1 fruit fly cellular context compared by ENCODE assay signal in genomic region chr2L:9887856-9888269, dm6.
A peak's percentile ranks its signal among the peaks of the same experiment; 100 is the strongest.
TF ChIP-seq lines count a peak whose summit lies in the region.

Gene Fkbp59 (plus strand): TSS chr2L:9888005.

TF ChIP-seq in whole organism, embryonic, 481 proteins besides CTCF, POLR2A, EP300 and RAD21 (continued from another document):
- TF ChIP-seq CG7963 (GFP tag; IDR thresholded peaks at IDR 0.05; lab: Robert Waterston, UW; ENCODE audit: partially characterized antibody) (peak; percentile 90), CG4404 (GFP tag; IDR thresholded peaks at IDR 0.05; lab: Robert Waterston, UW) (no peak), CG4282 (GFP tag; optimal IDR thresholded peaks at IDR 0.05; lab: Kevin White, UChicago) (no peak), ato (GFP tag; IDR thresholded peaks at IDR 0.05; lab: Robert Waterston, UW; ENCODE audit: partially characterized antibody) (peak; percentile 92), insv (GFP tag; optimal IDR thresholded peaks at IDR 0.05; lab: Kevin White, UChicago) (peak in 1 of 2 experiments; percentile 43), CG4360 (GFP tag; IDR thresholded peaks at IDR 0.05; lab: Robert Waterston, UW) (no peak), GATAe (GFP tag; conservative IDR thresholded peaks at IDR 0.05; lab: Robert Waterston, UW) (no peak), CG8765 (GFP tag; IDR thresholded peaks at IDR 0.05; lab: Robert Waterston, UW) (no peak), CG10431 (GFP tag; optimal IDR thresholded peaks at IDR 0.05; lab: Kevin White, UChicago) (no peak), mirr (GFP tag; optimal IDR thresholded peaks at IDR 0.05; lab: Kevin White, UChicago) (no peak), az2 (GFP tag; optimal IDR thresholded peaks at IDR 0.05; lab: Kevin White, UChicago) (no peak), HHEX (GFP tag; optimal IDR thresholded peaks at IDR 0.05; lab: Kevin White, UChicago) (no peak), D19A (tag; optimal IDR thresholded peaks at IDR 0.05; lab: Kevin White, UChicago) (no peak), Lim3 (GFP tag; IDR thresholded peaks at IDR 0.05; lab: Robert Waterston, UW) (no peak), CG11085 (GFP tag; IDR thresholded peaks at IDR 0.05; lab: Robert Waterston, UW) (no peak), D19B (GFP tag; optimal IDR thresholded peaks at IDR 0.05; lab: Kevin White, UChicago) (peak; percentile 97), Antp (GFP tag; optimal IDR thresholded peaks at IDR 0.05; lab: Kevin White, UChicago) (no peak), pita (GFP tag; optimal IDR thresholded peaks at IDR 0.05; lab: Kevin White, UChicago) (peak; percentile 88), danr (GFP tag; IDR thresholded peaks at IDR 0.05; lab: Robert Waterston, UW) (no peak), CG42726 (GFP tag; IDR thresholded peaks at IDR 0.05; lab: Robert Waterston, UW; ENCODE audit: partially characterized antibody) (peak; percentile 40; the same call in 1 of the 2 replicates), emc (GFP tag; optimal IDR thresholded peaks at IDR 0.05; lab: Kevin White, UChicago) (no peak), vvl (GFP tag; IDR thresholded peaks at IDR 0.05; lab: Robert Waterston, UW) (0 out of 2 replicates have a peak, but pooled peaks have one; percentile 45), CG10209 (GFP tag; optimal IDR thresholded peaks at IDR 0.05; lab: Kevin White, UChicago) (no peak), CG5180 (GFP tag; optimal IDR thresholded peaks at IDR 0.05; lab: Kevin White, UChicago) (no peak), Dp (GFP tag; optimal IDR thresholded peaks at IDR 0.05; lab: Kevin White, UChicago) (peak; percentile 42), sug (tag; optimal IDR thresholded peaks at IDR 0.05; lab: Kevin White, UChicago) (no peak), tup (GFP tag; optimal IDR thresholded peaks at IDR 0.05; lab: Kevin White, UChicago) (no peak), Atf3 (GFP tag; optimal IDR thresholded peaks at IDR 0.05; lab: Kevin White, UChicago) (no peak), CG4730 (GFP tag; IDR thresholded peaks at IDR 0.05; lab: Robert Waterston, UW) (no peak), CG4820 (GFP tag; optimal IDR thresholded peaks at IDR 0.05; lab: Kevin White, UChicago) (no peak), Lhr (GFP tag; optimal IDR thresholded peaks at IDR 0.05; lab: Kevin White, UChicago) (peak; percentile 58), ewg (GFP tag; optimal IDR thresholded peaks at IDR 0.05; lab: Kevin White, UChicago) (no peak), HmgZ (tag; optimal IDR thresholded peaks at IDR 0.05; lab: Kevin White, UChicago) (peak; percentile 60), Usf (GFP tag; optimal IDR thresholded peaks at IDR 0.05; lab: Kevin White, UChicago) (no peak), br (optimal IDR thresholded peaks at IDR 0.05; lab: Kevin White, UChicago) (no peak), ap (GFP tag; IDR thresholded peaks at IDR 0.05; lab: Robert Waterston, UW) (no peak), dpn (GFP tag; optimal IDR thresholded peaks at IDR 0.05; lab: Kevin White, UChicago) (peak in 1 of 2 experiments; percentile 4), CG2199 (GFP tag; IDR thresholded peaks at IDR 0.05; lab: Robert Waterston, UW) (no peak), CG12236 (GFP tag; optimal IDR thresholded peaks at IDR 0.05; lab: Kevin White, UChicago) (no peak), CG2116 (GFP tag; optimal IDR thresholded peaks at IDR 0.05; lab: Kevin White, UChicago) (peak; percentile 33), CG17361 (GFP tag; IDR thresholded peaks at IDR 0.05; lab: Robert Waterston, UW) (no peak), PHDP (tag; optimal IDR thresholded peaks at IDR 0.05; lab: Kevin White, UChicago) (no peak), CG7928 (GFP tag; optimal IDR thresholded peaks at IDR 0.05; lab: Kevin White, UChicago) (no peak), salm (tag; optimal IDR thresholded peaks at IDR 0.05; lab: Kevin White, UChicago) (no peak), Mad (GFP tag; optimal IDR thresholded peaks at IDR 0.05; lab: Kevin White, UChicago) (no peak), CG2678 (tag; optimal IDR thresholded peaks at IDR 0.05; lab: Kevin White, UChicago) (no peak), CG31365 (tag; optimal IDR thresholded peaks at IDR 0.05; lab: Kevin White, UChicago) (peak; percentile 19), ci (GFP tag; IDR thresholded peaks at IDR 0.05; lab: Robert Waterston, UW) (no peak), CG33213 (GFP tag; optimal IDR thresholded peaks at IDR 0.05; lab: Kevin White, UChicago) (peak; percentile 38), ranshi (GFP tag; IDR thresholded peaks at IDR 0.05; lab: Robert Waterston, UW) (no peak), otp (GFP tag; IDR thresholded peaks at IDR 0.05; lab: Robert Waterston, UW) (no peak), E2f2 (GFP tag; IDR thresholded peaks at IDR 0.05; lab: Robert Waterston, UW) (peak; percentile 54), sna (GFP tag; IDR thresholded peaks at IDR 0.05; lab: Robert Waterston, UW; ENCODE audit: partially characterized antibody) (peak; percentile 69), TFAM (GFP tag; optimal IDR thresholded peaks at IDR 0.05; lab: Kevin White, UChicago) (no peak), sens-2 (GFP tag; IDR thresholded peaks at IDR 0.05; lab: Robert Waterston, UW) (no peak), CG10267 (tag; optimal IDR thresholded peaks at IDR 0.05; lab: Kevin White, UChicago) (peak; percentile 31), corto (GFP tag; optimal IDR thresholded peaks at IDR 0.05; lab: Kevin White, UChicago) (no peak), Abd-B (GFP tag; optimal IDR thresholded peaks at IDR 0.05; lab: Kevin White, UChicago) (no peak), CG32772 (GFP tag; IDR thresholded peaks at IDR 0.05; lab: Robert Waterston, UW) (no peak), dm (GFP tag; optimal IDR thresholded peaks at IDR 0.05; lab: Kevin White, UChicago) (peak; percentile 66), prd (optimal IDR thresholded peaks at IDR 0.05; lab: Kevin White, UChicago) (no peak), prd (GFP tag; IDR thresholded peaks at IDR 0.05; lab: Robert Waterston, UW) (peak; percentile 17; the same call in 1 of the 3 replicates), Optix (GFP tag; IDR thresholded peaks at IDR 0.05; lab: Robert Waterston, UW) (no peak), CG2129 (GFP tag; IDR thresholded peaks at IDR 0.05; lab: Robert Waterston, UW; ENCODE audit: partially characterized antibody) (no peak), CG13775 (GFP tag; optimal IDR thresholded peaks at IDR 0.05; lab: Kevin White, UChicago) (no peak), abd-A (tag; optimal IDR thresholded peaks at IDR 0.05; lab: Kevin White, UChicago) (peak; percentile 63), tll (GFP tag; optimal IDR thresholded peaks at IDR 0.05; lab: Kevin White, UChicago) (no peak), zen (tag; optimal IDR thresholded peaks at IDR 0.05; lab: Kevin White, UChicago) (peak; percentile 44), CG6683 (GFP tag; optimal IDR thresholded peaks at IDR 0.05; lab: Kevin White, UChicago) (no peak), Bteb2 (GFP tag; optimal IDR thresholded peaks at IDR 0.05; lab: Kevin White, UChicago) (no peak), pzg (GFP tag; optimal IDR thresholded peaks at IDR 0.05; lab: Kevin White, UChicago) (peak; percentile 78), tna (GFP tag; IDR thresholded peaks at IDR 0.05; lab: Robert Waterston, UW; ENCODE audit: partially characterized antibody) (peak; percentile 99), shn (GFP tag; optimal IDR thresholded peaks at IDR 0.05; lab: Kevin White, UChicago) (no peak), Med (GFP tag; lab: Kevin White, UChicago) (peak; percentile 64), Hr51 (GFP tag; optimal IDR thresholded peaks at IDR 0.05; lab: Kevin White, UChicago) (peak in 1 of 2 experiments; percentile 37), CG14014 (GFP tag; IDR thresholded peaks at IDR 0.05; lab: Robert Waterston, UW) (no peak), H15 (GFP tag; IDR thresholded peaks at IDR 0.05; lab: Robert Waterston, UW) (no peak), h (optimal IDR thresholded peaks at IDR 0.05; lab: Kevin White, UChicago) (no peak), CG12391 (tag; optimal IDR thresholded peaks at IDR 0.05; lab: Kevin White, UChicago) (peak; percentile 22), ftz-f1 (GFP tag; optimal IDR thresholded peaks at IDR 0.05; lab: Kevin White, UChicago) (no peak), CG1647 (GFP tag; optimal IDR thresholded peaks at IDR 0.05; lab: Kevin White, UChicago) (no peak), Hsf (GFP tag; optimal IDR thresholded peaks at IDR 0.05; lab: Kevin White, UChicago) (peak; percentile 17), CG7357 (GFP tag; IDR thresholded peaks at IDR 0.05; lab: Robert Waterston, UW) (no peak), ssp (GFP tag; IDR thresholded peaks at IDR 0.05; lab: Robert Waterston, UW) (no peak), Trl (optimal IDR thresholded peaks at IDR 0.05; lab: Kevin White, UChicago) (no peak), Trl (GFP tag; optimal IDR thresholded peaks at IDR 0.05; lab: Kevin White, UChicago) (no peak), rib (GFP tag; IDR thresholded peaks at IDR 0.05; lab: Robert Waterston, UW) (0 out of 2 replicates have a peak, but pooled peaks have one; percentile 47), CG17829 (tag; optimal IDR thresholded peaks at IDR 0.05; lab: Kevin White, UChicago) (peak; percentile 9), CG14441 (GFP tag; IDR thresholded peaks at IDR 0.05; lab: Robert Waterston, UW) (no peak), CG4328 (GFP tag; optimal IDR thresholded peaks at IDR 0.05; lab: Kevin White, UChicago) (no peak), CG7786 (GFP tag; optimal IDR thresholded peaks at IDR 0.05; lab: Kevin White, UChicago) (no peak), wdn (GFP tag; IDR thresholded peaks at IDR 0.05; lab: Robert Waterston, UW) (no peak), jumu (GFP tag; optimal IDR thresholded peaks at IDR 0.05; lab: Kevin White, UChicago) (no peak), Mes4 (GFP tag; optimal IDR thresholded peaks at IDR 0.05; lab: Kevin White, UChicago) (no peak), Fer3 (tag; optimal IDR thresholded peaks at IDR 0.05; lab: Kevin White, UChicago) (no peak), run (tag; optimal IDR thresholded peaks at IDR 0.05; lab: Kevin White, UChicago) (no peak), Meics (GFP tag; optimal IDR thresholded peaks at IDR 0.05; lab: Kevin White, UChicago) (no peak), CG9727 (GFP tag; optimal IDR thresholded peaks at IDR 0.05; lab: Kevin White, UChicago) (no peak), Dip3 (GFP tag; optimal IDR thresholded peaks at IDR 0.05; lab: Kevin White, UChicago) (no peak), CG10274 (GFP tag; optimal IDR thresholded peaks at IDR 0.05; lab: Kevin White, UChicago) (no peak), Xbp1 (GFP tag; optimal IDR thresholded peaks at IDR 0.05; lab: Kevin White, UChicago) (peak; percentile 40), pb (GFP tag; optimal IDR thresholded peaks at IDR 0.05; lab: Kevin White, UChicago) (no peak), CG8290 (GFP tag; optimal IDR thresholded peaks at IDR 0.05; lab: Kevin White, UChicago) (peak; percentile 54), CG8290 (tag; optimal IDR thresholded peaks at IDR 0.05; lab: Kevin White, UChicago) (peak in 1 of 2 experiments; percentile 79), Opbp (GFP tag; IDR thresholded peaks at IDR 0.05; lab: Robert Waterston, UW; ENCODE audit: partially characterized antibody) (peak; percentile 58; the same call in 2 of the 3 replicates), jigr1 (GFP tag; IDR thresholded peaks at IDR 0.05; lab: Robert Waterston, UW) (no peak), grau (tag; optimal IDR thresholded peaks at IDR 0.05; lab: Kevin White, UChicago) (peak; percentile 22), CG7372 (GFP tag; IDR thresholded peaks at IDR 0.05; lab: Robert Waterston, UW) (0 out of 2 replicates have a peak, but pooled peaks have one; percentile 10), Asciz (GFP tag; optimal IDR thresholded peaks at IDR 0.05; lab: Kevin White, UChicago) (no peak), zfh1 (GFP tag; IDR thresholded peaks at IDR 0.05; lab: Robert Waterston, UW) (peak; percentile 14; the same call in 1 of the 3 replicates), ro (GFP tag; IDR thresholded peaks at IDR 0.05; lab: Robert Waterston, UW) (no peak), CG13424 (tag; optimal IDR thresholded peaks at IDR 0.05; lab: Kevin White, UChicago) (no peak), CG16863 (GFP tag; optimal IDR thresholded peaks at IDR 0.05; lab: Kevin White, UChicago) (no peak), bowl (GFP tag; IDR thresholded peaks at IDR 0.05; lab: Robert Waterston, UW) (no peak), CG4617 (GFP tag; optimal IDR thresholded peaks at IDR 0.05; lab: Kevin White, UChicago; ENCODE audit: borderline replicate concordance) (peak; percentile 22), CG18476 (GFP tag; optimal IDR thresholded peaks at IDR 0.05; lab: Kevin White, UChicago) (no peak), knrl (GFP tag; IDR thresholded peaks at IDR 0.05; lab: Robert Waterston, UW; ENCODE audit: partially characterized antibody) (peak; percentile 77), ham (GFP tag; IDR thresholded peaks at IDR 0.05; lab: Robert Waterston, UW) (no peak), CG10959 (GFP tag; IDR thresholded peaks at IDR 0.05; lab: Robert Waterston, UW) (no peak), NC2β (GFP tag; optimal IDR thresholded peaks at IDR 0.05; lab: Kevin White, UChicago) (no peak), CG4854 (GFP tag; optimal IDR thresholded peaks at IDR 0.05; lab: Kevin White, UChicago) (no peak), vnd (GFP tag; IDR thresholded peaks at IDR 0.05; lab: Robert Waterston, UW; ENCODE audit: partially characterized antibody) (peak; percentile 88), trem (tag; optimal IDR thresholded peaks at IDR 0.05; lab: Kevin White, UChicago) (peak; percentile 27), ERR (GFP tag; optimal IDR thresholded peaks at IDR 0.05; lab: Kevin White, UChicago) (no peak), CG5245 (GFP tag; optimal IDR thresholded peaks at IDR 0.05; lab: Kevin White, UChicago) (no peak), CG2712 (tag; optimal IDR thresholded peaks at IDR 0.05; lab: Kevin White, UChicago) (peak; percentile 51)
TF ChIP-seq in whole organism, embryonic: peak in this region for 96.
